Worm (Caenorhabditis elegans) whole organism, L4 larva: ENCODE results near the gene acc-3.

Experiments used
- D1046.2 ChIP-seq: fragments of 200-800 bp; sonication (Bioruptor generic); IDR thresholded peaks from 2 replicates; pipeline ENCODE4 v1.3.6; 2022; ENCODE audit warnings: missing genetic modification characterization, missing compliant biosample characterization
- Y105C5A.15 ChIP-seq: fragments of 200-800 bp; sonication (Bioruptor generic); IDR thresholded peaks from 2 replicates; pipeline ENCODE4 v1.3.6; 2022; ENCODE audit warnings: missing genetic modification characterization, missing compliant biosample characterization
- Y5F2A.4 ChIP-seq: fragments of 200-800 bp; sonication (Bioruptor generic); optimal IDR thresholded peaks from 2 replicates; lab custom pipeline; 2018; ENCODE audit warnings: mild to moderate bottlenecking, missing genetic modification characterization, missing compliant biosample characterization
- ZK337.2 ChIP-seq: fragments of 200-800 bp; sonication (Bioruptor generic); IDR thresholded peaks from 2 replicates; pipeline ENCODE4 v1.3.6; 2022; ENCODE audit warnings: missing genetic modification reagents, missing genetic modification characterization, missing compliant biosample characterization
- ZK546.5 ChIP-seq, 2 experiments: sonication (generic microtip); optimal IDR thresholded peaks; 2 replicates each; lab custom pipeline; 2017; ENCODE audit warnings: missing biosample characterization in 2 of 2, missing genetic modification characterization in 2 of 2
- aha-1 ChIP-seq: fragments of 150-350 bp; peaks from one replicate; lab custom pipeline; 2014; ENCODE audit warnings: missing biosample characterization, missing genetic modification characterization
- aly-2 ChIP-seq: sonication (generic microtip); optimal IDR thresholded peaks from 2 replicates; lab custom pipeline; 2018; ENCODE audit warnings: missing biosample characterization, missing genetic modification characterization
- ama-1 ChIP-seq: fragments of 150-350 bp; optimal IDR thresholded peaks from 2 replicates; lab custom pipeline; 2014; ENCODE audit warnings: inconsistent platforms, mixed read lengths
- attf-4 ChIP-seq: sonication (generic microtip); optimal IDR thresholded peaks from 3 replicates; lab custom pipeline; 2017; ENCODE audit warnings: missing biosample characterization, missing genetic modification characterization
- ceh-20 ChIP-seq: fragments of 200-800 bp; sonication (Bioruptor generic); IDR thresholded peaks from 2 replicates; pipeline ENCODE4 v1.3.6; 2022; ENCODE audit warnings: missing genetic modification reagents, missing genetic modification characterization, missing compliant biosample characterization
- ceh-32 ChIP-seq: sonication (generic microtip); optimal IDR thresholded peaks from 2 replicates; lab custom pipeline; 2016; ENCODE audit warnings: mild to moderate bottlenecking, missing genetic modification characterization, missing compliant biosample characterization; ENCODE audit not compliant: poor library complexity
- ceh-44 ChIP-seq: fragments of 200-800 bp; sonication (Bioruptor generic); IDR thresholded peaks from 2 replicates; pipeline ENCODE4 v1.3.6; 2022; ENCODE audit warnings: missing genetic modification reagents, missing genetic modification characterization, missing compliant biosample characterization
- ceh-82 ChIP-seq: sonication (generic microtip); optimal IDR thresholded peaks from 2 replicates; lab custom pipeline; 2017; ENCODE audit warnings: missing biosample characterization, missing genetic modification characterization
- ces-1 ChIP-seq: fragments of 150-350 bp; sonication (generic microtip); optimal IDR thresholded peaks from 4 replicates; lab custom pipeline; 2014; ENCODE audit warnings: missing biosample characterization, missing genetic modification reagents, missing genetic modification characterization
- cey-2 ChIP-seq: sonication (generic microtip); optimal IDR thresholded peaks from 3 replicates; lab custom pipeline; 2017; ENCODE audit warnings: missing genetic modification characterization, mild to moderate bottlenecking, missing compliant biosample characterization, antibody characterized with exemption, borderline replicate concordance; ENCODE audit not compliant: insufficient read depth
- ctbp-1 ChIP-seq: fragments of 200-800 bp; sonication (Bioruptor generic); IDR thresholded peaks from 2 replicates; pipeline ENCODE4 v1.3.6; 2022; ENCODE audit warnings: missing genetic modification reagents, missing genetic modification characterization, missing compliant biosample characterization
- daf-16 ChIP-seq, 3 experiments: sonication (generic microtip); optimal IDR thresholded peaks; 2 replicates each; lab custom pipeline; 2016 to 2017; ENCODE audit warnings: missing genetic modification characterization in 3 of 3, missing genetic modification reagents in 3 of 3, mild to moderate bottlenecking in 2 of 3, missing compliant biosample characterization in 2 of 3, missing biosample characterization in 1 of 3, moderate library complexity in 1 of 3
- dmd-8 ChIP-seq: fragments of 200-800 bp; sonication (Bioruptor generic); IDR thresholded peaks from 2 replicates; pipeline ENCODE4 v1.3.6; 2022; ENCODE audit warnings: missing genetic modification characterization, missing compliant biosample characterization
- duxl-1 ChIP-seq: sonication (generic microtip); optimal IDR thresholded peaks from 2 replicates; lab custom pipeline; 2016; ENCODE audit warnings: mild to moderate bottlenecking, missing genetic modification characterization, moderate library complexity, missing compliant biosample characterization; ENCODE audit not compliant: poor library complexity
- dve-1 ChIP-seq: sonication (generic microtip); optimal IDR thresholded peaks from 2 replicates; lab custom pipeline; 2017; ENCODE audit warnings: antibody characterized with exemption, mild to moderate bottlenecking, missing genetic modification characterization, missing compliant biosample characterization; ENCODE audit not compliant: insufficient read depth
- fkh-10 ChIP-seq: fragments of 150-350 bp; optimal IDR thresholded peaks from 2 replicates; lab custom pipeline; 2014; ENCODE audit warnings: missing biosample characterization, missing genetic modification reagents, missing genetic modification characterization
- gei-8 ChIP-seq: fragments of 200-800 bp; sonication (Bioruptor generic); optimal IDR thresholded peaks from 2 replicates; lab custom pipeline; 2018; ENCODE audit warnings: mild to moderate bottlenecking, missing genetic modification characterization, missing compliant biosample characterization
- hif-1 ChIP-seq, 2 experiments: sonication (generic microtip); optimal IDR thresholded peaks; 2 replicates each; lab custom pipeline; 2016 to 2017; ENCODE audit warnings: missing compliant biosample characterization in 2 of 2, missing genetic modification characterization in 2 of 2, missing genetic modification reagents in 2 of 2, missing genotype in 2 of 2, mild to moderate bottlenecking in 1 of 2
- hlh-11 ChIP-seq: fragments of 200-800 bp; sonication (Bioruptor generic); optimal IDR thresholded peaks from 2 replicates; lab custom pipeline; 2018; ENCODE audit warnings: mild to moderate bottlenecking, missing genetic modification characterization, missing compliant biosample characterization
- hlh-30 ChIP-seq: sonication (generic microtip); optimal IDR thresholded peaks from 2 replicates; lab custom pipeline; 2017; ENCODE audit warnings: antibody characterized with exemption, mild to moderate bottlenecking, missing genetic modification characterization, missing compliant biosample characterization; ENCODE audit not compliant: insufficient read depth
- lin-13 ChIP-seq: fragments of 150-350 bp; optimal IDR thresholded peaks from 2 replicates; lab custom pipeline; 2014; ENCODE audit warnings: missing biosample characterization, missing genetic modification reagents, missing genetic modification characterization
- lin-38 ChIP-seq: fragments of 200-800 bp; sonication (Bioruptor generic); IDR thresholded peaks from 2 replicates; pipeline ENCODE4 v1.3.6; 2022; ENCODE audit warnings: missing genetic modification reagents, missing genetic modification characterization, missing compliant biosample characterization
- lin-39 ChIP-seq: fragments of 150-350 bp; optimal IDR thresholded peaks from 2 replicates; lab custom pipeline; 2014; ENCODE audit warnings: missing biosample characterization, missing genetic modification reagents, missing genetic modification characterization
- madf-5 ChIP-seq, 2 experiments: fragments of 200-800 bp; sonication (Bioruptor generic); IDR thresholded peaks; 2 replicates each; pipeline ENCODE4 v1.3.6; 2022; ENCODE audit warnings: missing compliant biosample characterization in 2 of 2, missing genetic modification characterization in 2 of 2
- mxl-3 ChIP-seq: fragments of 200-800 bp; sonication (Bioruptor generic); optimal IDR thresholded peaks from 2 replicates; lab custom pipeline; 2018; ENCODE audit warnings: mild to moderate bottlenecking, missing genetic modification characterization, missing compliant biosample characterization
- nhr-102 ChIP-seq: sonication (generic microtip); optimal IDR thresholded peaks from 2 replicates; lab custom pipeline; 2016; ENCODE audit warnings: mild to moderate bottlenecking, missing genetic modification characterization, moderate library complexity, missing compliant biosample characterization
- nhr-237 ChIP-seq: sonication (generic microtip); optimal IDR thresholded peaks from 2 replicates; lab custom pipeline; 2017; ENCODE audit warnings: missing biosample characterization, missing genetic modification characterization
- nhr-41 ChIP-seq: fragments of 200-800 bp; sonication (Bioruptor generic); IDR thresholded peaks from 2 replicates; pipeline ENCODE4 v1.3.6; 2022; ENCODE audit warnings: missing genetic modification reagents, missing genetic modification characterization, missing compliant biosample characterization
- nhr-48 ChIP-seq: sonication (generic microtip); optimal IDR thresholded peaks from 2 replicates; lab custom pipeline; 2016; ENCODE audit warnings: mild to moderate bottlenecking, missing genetic modification characterization, missing compliant biosample characterization
- nhr-77 ChIP-seq: fragments of 150-350 bp; optimal IDR thresholded peaks from 2 replicates; lab custom pipeline; 2014; ENCODE audit warnings: missing biosample characterization, missing genetic modification characterization
- pha-4 ChIP-seq, 2 experiments: fragments of 150-350 bp in 1 of 2; fragments of 200-800 bp in 1 of 2; sonication (Bioruptor generic) in 1 of 2; IDR thresholded peaks in 1 of 2; optimal IDR thresholded peaks in 1 of 2; 2 replicates each; pipeline versions ENCODE4 v1.3.6 to Lab custom; 2014 to 2022; ENCODE audit warnings: missing genetic modification characterization in 2 of 2, missing genetic modification reagents in 2 of 2, missing biosample characterization in 1 of 2, missing compliant biosample characterization in 1 of 2
- php-3 ChIP-seq: fragments of 200-800 bp; sonication (Bioruptor generic); IDR thresholded peaks from 2 replicates; pipeline ENCODE4 v1.3.6; 2022; ENCODE audit warnings: missing genetic modification reagents, missing genetic modification characterization, missing compliant biosample characterization
- saeg-2 ChIP-seq: fragments of 200-800 bp; sonication (Bioruptor generic); IDR thresholded peaks from 2 replicates; pipeline ENCODE4 v1.3.6; 2022; ENCODE audit warnings: missing genetic modification reagents, missing genetic modification characterization, missing compliant biosample characterization
- set-16 ChIP-seq: fragments of 200-800 bp; sonication (Bioruptor generic); IDR thresholded peaks from 2 replicates; pipeline ENCODE4 v1.3.6; 2022; ENCODE audit warnings: missing genetic modification reagents, missing genetic modification characterization, missing compliant biosample characterization
- snpc-1.2 ChIP-seq: fragments of 200-800 bp; sonication (Bioruptor generic); IDR thresholded peaks from 2 replicates; pipeline ENCODE4 v1.3.6; 2022; ENCODE audit warnings: missing genetic modification reagents, missing genetic modification characterization, missing compliant biosample characterization
- spr-3 ChIP-seq: fragments of 200-800 bp; sonication (Bioruptor generic); optimal IDR thresholded peaks from 2 replicates; lab custom pipeline; 2018; ENCODE audit warnings: mild to moderate bottlenecking, missing genetic modification characterization, missing compliant biosample characterization
- tra-1 ChIP-seq: fragments of 200-800 bp; sonication (Bioruptor generic); IDR thresholded peaks from 2 replicates; pipeline ENCODE4 v1.3.6; 2022; ENCODE audit warnings: missing genetic modification reagents, missing genetic modification characterization, missing compliant biosample characterization
- unc-39 ChIP-seq: sonication (generic microtip); optimal IDR thresholded peaks from 2 replicates; lab custom pipeline; 2017; ENCODE audit warnings: missing biosample characterization, missing genetic modification characterization
- vab-7 ChIP-seq: fragments of 200-800 bp; sonication (Bioruptor generic); IDR thresholded peaks from 2 replicates; pipeline ENCODE4 v1.3.6; 2022; ENCODE audit warnings: missing genetic modification reagents, missing genetic modification characterization, missing compliant biosample characterization
- zfp-2 ChIP-seq: sonication (generic microtip); optimal IDR thresholded peaks from 2 replicates; lab custom pipeline; 2016; ENCODE audit warnings: mild to moderate bottlenecking, missing genetic modification characterization, missing compliant biosample characterization
- zip-2 ChIP-seq: fragments of 150-350 bp; optimal IDR thresholded peaks from 2 replicates; lab custom pipeline; 2014; ENCODE audit warnings: missing biosample characterization, missing genetic modification characterization

acc-3 gene

DNA sequence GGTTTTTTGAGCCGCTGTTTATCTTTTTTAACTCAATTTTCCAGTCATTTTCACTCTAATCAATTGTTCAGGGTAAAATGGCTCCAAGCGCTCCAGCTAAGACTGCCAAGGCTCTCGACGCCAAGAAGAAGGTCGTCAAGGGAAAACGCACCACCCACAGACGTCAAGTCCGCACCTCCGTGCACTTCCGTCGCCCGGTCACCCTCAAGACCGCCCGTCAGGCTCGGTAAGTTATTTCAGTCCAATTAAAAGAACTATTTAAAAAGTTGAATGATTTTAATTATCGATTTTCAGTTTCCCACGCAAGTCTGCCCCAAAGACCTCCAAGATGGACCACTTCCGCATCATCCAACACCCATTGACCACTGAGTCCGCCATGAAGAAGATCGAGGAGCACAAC lies 12.2 kb downstream of the acc-3 start, which contains the start of gene rpl-25.1 (continued):
- TF ChIP-seq tra-1 (0 out of 2 replicates have a peak, but pooled peaks have one; percentile 24), vab-7 (GFP tag; lab: Robert Waterston, UW) (no peak), hlh-11 (tag; lab: Kevin White, UChicago) (peak; percentile 13), ceh-32 (tag; lab: Kevin White, UChicago) (no peak), ama-1 (lab: Kevin White, UChicago) (peak; percentile 19)
- TF ChIP-seq, all 104 proteins: peak for 5

DNA sequence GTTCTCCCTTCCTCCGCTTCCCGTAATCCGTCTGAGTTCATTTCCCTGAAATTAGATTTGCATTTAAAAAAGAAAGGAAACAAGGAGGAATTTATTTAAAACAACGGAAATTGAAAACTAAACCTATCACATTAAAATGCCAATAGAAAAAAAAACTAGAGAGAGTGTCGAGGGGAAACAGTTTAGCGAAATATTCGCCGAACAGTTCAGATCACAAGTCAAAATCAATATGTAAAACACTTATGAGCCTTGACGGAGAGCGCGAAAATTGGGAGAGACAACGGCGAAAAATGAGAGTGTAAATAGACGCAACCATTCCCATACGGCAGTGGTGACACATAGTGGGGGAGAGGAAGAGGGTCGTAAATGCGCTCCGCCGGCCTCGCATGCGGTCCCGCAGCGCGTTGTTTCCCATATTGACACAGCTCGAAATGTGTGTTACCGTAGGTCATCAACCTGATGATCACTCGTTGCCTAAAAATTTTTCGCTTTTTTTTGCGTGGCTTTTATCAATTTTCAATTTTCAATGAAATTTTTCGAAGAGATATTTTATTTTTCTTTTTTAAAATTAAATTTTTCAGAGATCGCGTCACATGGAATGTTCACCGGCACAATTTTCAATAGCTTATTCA lies 15.5 kb downstream of the acc-3 start, which contains the start of the genes dnj-14 and glit-1:
dnj-14 (minus strand) TSS at position 51 of the 632 bp plus-strand sequence.
glit-1 (plus strand) TSS at position 582 of the 632 bp plus-strand sequence.
- no peak for TF ChIP-seq aly-2 (tag; lab: Kevin White, UChicago)
- peak; percentile 54 for TF ChIP-seq fkh-10 (GFP tag; lab: Kevin White, UChicago)
- TF ChIP-seq Y5F2A.4 (GFP tag; lab: Kevin White, UChicago): no peak
- peak; percentile 99 for TF ChIP-seq aha-1 (tag; lab: Kevin White, UChicago)
- TF ChIP-seq D1046.2 (GFP tag; lab: Robert Waterston, UW): peak; percentile 99
- no peak for TF ChIP-seq ZK337.2 (GFP tag; lab: Robert Waterston, UW)
- peak; percentile 80 for TF ChIP-seq saeg-2 (GFP tag; lab: Robert Waterston, UW)
- TF ChIP-seq lin-13 (GFP tag; lab: Kevin White, UChicago): peak; percentile 87
- peak; percentile 33 to 46 for TF ChIP-seq daf-16 (GFP tag; optimal IDR thresholded peaks at IDR 0.05; lab: Kevin White, UChicago)
- TF ChIP-seq daf-16 (tag; optimal IDR thresholded peaks at IDR 0.05; lab: Kevin White, UChicago): peak; percentile 96
- peak; percentile 91 for TF ChIP-seq lin-38 (GFP tag; lab: Robert Waterston, UW)
- no peak for TF ChIP-seq dmd-8 (GFP tag; lab: Robert Waterston, UW)
- TF ChIP-seq nhr-77 (tag; lab: Kevin White, UChicago): peak; percentile 95
- TF ChIP-seq snpc-1.2 (GFP tag; lab: Robert Waterston, UW): no peak
- TF ChIP-seq cey-2 (tag; lab: Kevin White, UChicago): no peak
- TF ChIP-seq spr-3: no peak
- TF ChIP-seq mxl-3: peak; percentile 88
- TF ChIP-seq lin-39 (tag; lab: Kevin White, UChicago): no peak
- TF ChIP-seq unc-39 (tag; lab: Kevin White, UChicago): no peak
- 0 out of 4 replicates have a peak, but pooled peaks of 1 of the 2 experiments have one; percentile 40 for TF ChIP-seq madf-5 (GFP tag; IDR thresholded peaks at IDR 0.05; lab: Robert Waterston, UW)
- TF ChIP-seq pha-4 (GFP tag; IDR thresholded peaks at IDR 0.05; lab: Robert Waterston, UW): peak; percentile 71
- TF ChIP-seq pha-4 (tag; optimal IDR thresholded peaks at IDR 0.05; lab: Kevin White, UChicago): no peak
- peak; percentile 57; the same call in 1 of the 2 replicates for TF ChIP-seq vab-7 (GFP tag; lab: Robert Waterston, UW)
- TF ChIP-seq nhr-41 (GFP tag; lab: Robert Waterston, UW): no peak
- peak; percentile 80 for TF ChIP-seq duxl-1
- peak; percentile 64 for TF ChIP-seq nhr-102
- TF ChIP-seq hlh-11 (tag; lab: Kevin White, UChicago): peak; percentile 98
- no peak for TF ChIP-seq gei-8 (GFP tag; lab: Kevin White, UChicago)
- peak; percentile 92 for TF ChIP-seq dve-1 (tag; lab: Kevin White, UChicago)
- peak; percentile 54; the same call in 1 of the 2 replicates for TF ChIP-seq ctbp-1
- TF ChIP-seq zfp-2 (tag; lab: Kevin White, UChicago): peak; percentile 15
- TF ChIP-seq zip-2: no peak
- no peak for TF ChIP-seq ceh-82 (tag; lab: Kevin White, UChicago)
- TF ChIP-seq ceh-44 (GFP tag; lab: Robert Waterston, UW): no peak
- TF ChIP-seq ceh-20 (GFP tag; lab: Robert Waterston, UW): peak; percentile 69
- peak in 1 of 2 experiments; percentile 85 for TF ChIP-seq hif-1 (tag; optimal IDR thresholded peaks at IDR 0.05; lab: Kevin White, UChicago)
- peak in 1 of 2 experiments; percentile 67 for TF ChIP-seq ZK546.5 (tag; optimal IDR thresholded peaks at IDR 0.05; lab: Kevin White, UChicago)
- TF ChIP-seq hlh-30: peak; percentile 96
- peak; percentile 60 for TF ChIP-seq nhr-48 (tag; lab: Kevin White, UChicago)
- no peak for TF ChIP-seq nhr-237
- TF ChIP-seq ces-1 (GFP tag; lab: Kevin White, UChicago): no peak
- no peak for TF ChIP-seq Y105C5A.15 (GFP tag; lab: Robert Waterston, UW)
- TF ChIP-seq set-16 (GFP tag; lab: Robert Waterston, UW): peak; percentile 57; the same call in 1 of the 2 replicates
- TF ChIP-seq attf-4: no peak
- peak; percentile 89 for TF ChIP-seq php-3
